Worm (Caenorhabditis elegans) whole organism, L4/young adult: ENCODE data around the gene msd-4.

Experiments
- dao-5 ChIP-seq: sonication (generic microtip); optimal IDR thresholded peaks from 2 replicates; lab custom pipeline; 2016; ENCODE audit warnings: missing genotype, missing genetic modification characterization, moderate library complexity, missing compliant biosample characterization
- him-1 ChIP-seq: sonication (generic microtip); optimal IDR thresholded peaks from 2 replicates; lab custom pipeline; 2016; ENCODE audit warnings: missing genotype, missing genetic modification reagents, missing genetic modification characterization, missing compliant biosample characterization

ce11 chrIII:4850139-4850538 lies 18.4 kb downstream of the msd-4 start, which contains the start of gene F26A1.1:
- TF ChIP-seq dao-5 (no peak), him-1 (tag; lab: Kevin White, UChicago) (no peak)
